Worm (Caenorhabditis elegans) whole organism, L4 larva: ENCODE measurements around the gene pkc-3.

Source experiments
- F26F4.8 ChIP-seq: fragments of 200-800 bp; sonication (Bioruptor generic); conservative IDR thresholded peaks from 2 replicates; pipeline ENCODE4 v1.3.6; 2022; ENCODE audit warnings: missing genetic modification characterization, missing compliant biosample characterization
- F44E2.7 ChIP-seq: fragments of 200-800 bp; sonication (Bioruptor generic); IDR thresholded peaks from 2 replicates; pipeline ENCODE4 v2.1.2; 2022; ENCODE audit warnings: missing genetic modification characterization, missing compliant biosample characterization
- R02D3.7 ChIP-seq: fragments of 150-350 bp; sonication (generic microtip); optimal IDR thresholded peaks from 3 replicates; lab custom pipeline; 2014; ENCODE audit warnings: missing biosample characterization, missing genetic modification characterization
- T26A8.4 ChIP-seq: fragments of 200-800 bp; sonication (Bioruptor generic); IDR thresholded peaks from 2 replicates; pipeline ENCODE4 v1.3.6; 2022; ENCODE audit warnings: missing genetic modification characterization, missing compliant biosample characterization
- Y105C5A.15 ChIP-seq: fragments of 200-800 bp; sonication (Bioruptor generic); IDR thresholded peaks from 2 replicates; pipeline ENCODE4 v1.3.6; 2022; ENCODE audit warnings: missing genetic modification characterization, missing compliant biosample characterization
- Y75B8A.6 ChIP-seq: fragments of 200-800 bp; sonication (Bioruptor generic); IDR thresholded peaks from 2 replicates; pipeline ENCODE4 v1.3.6; 2022; ENCODE audit warnings: missing genetic modification reagents, missing genetic modification characterization, missing compliant biosample characterization
- ceh-20 ChIP-seq: fragments of 200-800 bp; sonication (Bioruptor generic); IDR thresholded peaks from 2 replicates; pipeline ENCODE4 v1.3.6; 2022; ENCODE audit warnings: missing genetic modification reagents, missing genetic modification characterization, missing compliant biosample characterization
- ceh-32 ChIP-seq: sonication (generic microtip); optimal IDR thresholded peaks from 2 replicates; lab custom pipeline; 2016; ENCODE audit warnings: mild to moderate bottlenecking, missing genetic modification characterization, missing compliant biosample characterization; ENCODE audit not compliant: poor library complexity
- ceh-44 ChIP-seq: fragments of 200-800 bp; sonication (Bioruptor generic); IDR thresholded peaks from 2 replicates; pipeline ENCODE4 v1.3.6; 2022; ENCODE audit warnings: missing genetic modification reagents, missing genetic modification characterization, missing compliant biosample characterization
- ceh-82 ChIP-seq: sonication (generic microtip); optimal IDR thresholded peaks from 2 replicates; lab custom pipeline; 2017; ENCODE audit warnings: missing biosample characterization, missing genetic modification characterization
- cey-2 ChIP-seq: sonication (generic microtip); optimal IDR thresholded peaks from 3 replicates; lab custom pipeline; 2017; ENCODE audit warnings: missing genetic modification characterization, mild to moderate bottlenecking, missing compliant biosample characterization, antibody characterized with exemption, borderline replicate concordance; ENCODE audit not compliant: insufficient read depth
- daf-12 ChIP-seq: fragments of 150-350 bp; optimal IDR thresholded peaks from 2 replicates; lab custom pipeline; 2014; ENCODE audit warnings: missing biosample characterization, missing genetic modification reagents, missing genetic modification characterization
- daf-19 ChIP-seq: fragments of 200-800 bp; sonication (Bioruptor generic); conservative IDR thresholded peaks from 2 replicates; pipeline ENCODE4 v1.3.6; 2022; ENCODE audit warnings: missing genetic modification characterization, missing compliant biosample characterization
- dmd-6 ChIP-seq: fragments of 200-800 bp; sonication (Bioruptor generic); IDR thresholded peaks from 2 replicates; pipeline ENCODE4 v1.3.6; 2022; ENCODE audit warnings: missing genetic modification reagents, missing genetic modification characterization, missing compliant biosample characterization
- dpl-1 ChIP-seq: fragments of 150-350 bp; optimal IDR thresholded peaks from 2 replicates; lab custom pipeline; 2014; ENCODE audit warnings: missing biosample characterization, missing genetic modification reagents, missing genetic modification characterization
- dve-1 ChIP-seq: sonication (generic microtip); optimal IDR thresholded peaks from 2 replicates; lab custom pipeline; 2017; ENCODE audit warnings: antibody characterized with exemption, mild to moderate bottlenecking, missing genetic modification characterization, missing compliant biosample characterization; ENCODE audit not compliant: insufficient read depth
- egl-43 ChIP-seq: fragments of 200-800 bp; sonication (Bioruptor generic); IDR thresholded peaks from 2 replicates; pipeline ENCODE4 v1.3.6; 2022; ENCODE audit warnings: missing genetic modification reagents, missing genetic modification characterization, missing compliant biosample characterization
- fkh-10 ChIP-seq: fragments of 150-350 bp; optimal IDR thresholded peaks from 2 replicates; lab custom pipeline; 2014; ENCODE audit warnings: missing biosample characterization, missing genetic modification reagents, missing genetic modification characterization
- gei-8 ChIP-seq: fragments of 200-800 bp; sonication (Bioruptor generic); optimal IDR thresholded peaks from 2 replicates; lab custom pipeline; 2018; ENCODE audit warnings: mild to moderate bottlenecking, missing genetic modification characterization, missing compliant biosample characterization
- hif-1 ChIP-seq, 2 experiments: sonication (generic microtip); optimal IDR thresholded peaks; 2 replicates each; lab custom pipeline; 2016 to 2017; ENCODE audit warnings: missing compliant biosample characterization in 2 of 2, missing genetic modification characterization in 2 of 2, missing genetic modification reagents in 2 of 2, missing genotype in 2 of 2, mild to moderate bottlenecking in 1 of 2
- lin-15B ChIP-seq: fragments of 150-350 bp; sonication (generic microtip); optimal IDR thresholded peaks from 3 replicates; lab custom pipeline; 2014; ENCODE audit warnings: missing biosample characterization, missing genetic modification characterization
- lir-3 ChIP-seq: sonication (generic microtip); optimal IDR thresholded peaks from 2 replicates; lab custom pipeline; 2016; ENCODE audit warnings: mild to moderate bottlenecking, missing genetic modification characterization, missing compliant biosample characterization
- madf-5 ChIP-seq, 2 experiments: fragments of 200-800 bp; sonication (Bioruptor generic); IDR thresholded peaks; 2 replicates each; pipeline ENCODE4 v1.3.6; 2022; ENCODE audit warnings: missing compliant biosample characterization in 2 of 2, missing genetic modification characterization in 2 of 2
- mep-1 ChIP-seq: fragments of 150-350 bp; sonication (generic microtip); optimal IDR thresholded peaks from 3 replicates; lab custom pipeline; 2014; ENCODE audit warnings: missing biosample characterization, missing genetic modification characterization
- mxl-3 ChIP-seq: fragments of 200-800 bp; sonication (Bioruptor generic); optimal IDR thresholded peaks from 2 replicates; lab custom pipeline; 2018; ENCODE audit warnings: mild to moderate bottlenecking, missing genetic modification characterization, missing compliant biosample characterization
- nhr-102 ChIP-seq: sonication (generic microtip); optimal IDR thresholded peaks from 2 replicates; lab custom pipeline; 2016; ENCODE audit warnings: mild to moderate bottlenecking, missing genetic modification characterization, moderate library complexity, missing compliant biosample characterization
- nhr-11 ChIP-seq: fragments of 150-350 bp; optimal IDR thresholded peaks from 2 replicates; lab custom pipeline; 2014; ENCODE audit warnings: missing biosample characterization, missing genetic modification characterization
- nhr-111 ChIP-seq: fragments of 200-800 bp; sonication (Bioruptor generic); optimal IDR thresholded peaks from 2 replicates; lab custom pipeline; 2018; ENCODE audit warnings: mild to moderate bottlenecking, missing genetic modification characterization, missing compliant biosample characterization
- nhr-28 ChIP-seq: fragments of 150-350 bp; optimal IDR thresholded peaks from 2 replicates; lab custom pipeline; 2014; ENCODE audit warnings: missing biosample characterization, missing genetic modification characterization
- nhr-41 ChIP-seq: fragments of 200-800 bp; sonication (Bioruptor generic); IDR thresholded peaks from 2 replicates; pipeline ENCODE4 v1.3.6; 2022; ENCODE audit warnings: missing genetic modification reagents, missing genetic modification characterization, missing compliant biosample characterization
- nhr-42 ChIP-seq: fragments of 200-800 bp; sonication (Bioruptor generic); IDR thresholded peaks from 2 replicates; pipeline ENCODE4 v1.3.6; 2022; ENCODE audit warnings: missing genetic modification characterization, missing compliant biosample characterization
- nhr-48 ChIP-seq: sonication (generic microtip); optimal IDR thresholded peaks from 2 replicates; lab custom pipeline; 2016; ENCODE audit warnings: mild to moderate bottlenecking, missing genetic modification characterization, missing compliant biosample characterization
- nhr-6 ChIP-seq: fragments of 150-350 bp; optimal IDR thresholded peaks from 2 replicates; lab custom pipeline; 2014; ENCODE audit warnings: missing biosample characterization, missing genetic modification characterization
- nhr-77 ChIP-seq: fragments of 150-350 bp; optimal IDR thresholded peaks from 2 replicates; lab custom pipeline; 2014; ENCODE audit warnings: missing biosample characterization, missing genetic modification characterization
- pha-4 ChIP-seq, 2 experiments: fragments of 150-350 bp in 1 of 2; fragments of 200-800 bp in 1 of 2; sonication (Bioruptor generic) in 1 of 2; IDR thresholded peaks in 1 of 2; optimal IDR thresholded peaks in 1 of 2; 2 replicates each; pipeline versions ENCODE4 v1.3.6 to Lab custom; 2014 to 2022; ENCODE audit warnings: missing genetic modification characterization in 2 of 2, missing genetic modification reagents in 2 of 2, missing biosample characterization in 1 of 2, missing compliant biosample characterization in 1 of 2
- rbr-2 ChIP-seq: sonication (generic microtip); optimal IDR thresholded peaks from 2 replicates; lab custom pipeline; 2016; ENCODE audit warnings: missing genotype, missing genetic modification characterization, missing compliant biosample characterization
- saeg-2 ChIP-seq: fragments of 200-800 bp; sonication (Bioruptor generic); IDR thresholded peaks from 2 replicates; pipeline ENCODE4 v1.3.6; 2022; ENCODE audit warnings: missing genetic modification reagents, missing genetic modification characterization, missing compliant biosample characterization
- sdz-12 ChIP-seq: fragments of 200-800 bp; sonication (Bioruptor generic); optimal IDR thresholded peaks from 2 replicates; lab custom pipeline; 2018; ENCODE audit warnings: mild to moderate bottlenecking, missing genetic modification characterization, missing compliant biosample characterization
- skn-1 ChIP-seq: fragments of 150-350 bp; optimal IDR thresholded peaks from 2 replicates; lab custom pipeline; 2014; ENCODE audit warnings: missing biosample characterization, missing genetic modification characterization
- snpc-4 ChIP-seq: fragments of 150-350 bp; optimal IDR thresholded peaks from 2 replicates; lab custom pipeline; 2014; ENCODE audit warnings: missing biosample characterization, missing genetic modification characterization
- spr-1 ChIP-seq: sonication (generic microtip); optimal IDR thresholded peaks from 2 replicates; lab custom pipeline; 2016; ENCODE audit warnings: mild to moderate bottlenecking, missing genetic modification characterization, missing compliant biosample characterization
- spr-3 ChIP-seq: fragments of 200-800 bp; sonication (Bioruptor generic); optimal IDR thresholded peaks from 2 replicates; lab custom pipeline; 2018; ENCODE audit warnings: mild to moderate bottlenecking, missing genetic modification characterization, missing compliant biosample characterization
- tag-97 ChIP-seq: fragments of 200-800 bp; sonication (Bioruptor generic); IDR thresholded peaks from 2 replicates; pipeline ENCODE4 v1.3.6; 2022; ENCODE audit warnings: missing genetic modification characterization, missing compliant biosample characterization
- vab-7 ChIP-seq: fragments of 200-800 bp; sonication (Bioruptor generic); IDR thresholded peaks from 2 replicates; pipeline ENCODE4 v1.3.6; 2022; ENCODE audit warnings: missing genetic modification reagents, missing genetic modification characterization, missing compliant biosample characterization
- zag-1 ChIP-seq: fragments of 150-350 bp; optimal IDR thresholded peaks from 2 replicates; lab custom pipeline; 2014; ENCODE audit warnings: missing biosample characterization, missing genetic modification characterization
- zfp-2 ChIP-seq: sonication (generic microtip); optimal IDR thresholded peaks from 2 replicates; lab custom pipeline; 2016; ENCODE audit warnings: mild to moderate bottlenecking, missing genetic modification characterization, missing compliant biosample characterization
- zfp-3 ChIP-seq: fragments of 200-800 bp; sonication (Bioruptor generic); conservative IDR thresholded peaks from 2 replicates; pipeline ENCODE4 v1.3.6; 2022; ENCODE audit warnings: missing genetic modification reagents, missing genetic modification characterization, missing compliant biosample characterization
- zip-11 ChIP-seq: fragments of 200-800 bp; sonication (Bioruptor generic); IDR thresholded peaks from 2 replicates; pipeline ENCODE4 v1.3.6; 2022; ENCODE audit warnings: missing genetic modification characterization, missing compliant biosample characterization
- zip-2 ChIP-seq: fragments of 150-350 bp; optimal IDR thresholded peaks from 2 replicates; lab custom pipeline; 2014; ENCODE audit warnings: missing biosample characterization, missing genetic modification characterization
- ztf-11 ChIP-seq: fragments of 150-350 bp; optimal IDR thresholded peaks from 2 replicates; lab custom pipeline; 2014; ENCODE audit warnings: missing biosample characterization, missing genetic modification characterization
- ztf-7 ChIP-seq: fragments of 150-350 bp; optimal IDR thresholded peaks from 2 replicates; lab custom pipeline; 2014; ENCODE audit warnings: missing biosample characterization, missing genetic modification characterization

The pkc-3 gene

ce11 chrII:5330206-5330686 is 49.6 kb upstream of the pkc-3 start (continued):
- TF ChIP-seq ztf-11 (tag; lab: Kevin White, UChicago) (no peak), gei-8 (peak; percentile 67), zag-1 (tag; lab: Kevin White, UChicago) (no peak), ceh-44 (GFP tag; lab: Robert Waterston, UW) (no peak), pha-4 (GFP tag; IDR thresholded peaks at IDR 0.05; lab: Robert Waterston, UW) (peak; percentile 74; the same call in 1 of the 2 replicates), pha-4 (tag; optimal IDR thresholded peaks at IDR 0.05; lab: Kevin White, UChicago) (peak; percentile 57), nhr-41 (GFP tag; lab: Robert Waterston, UW) (no peak), Y105C5A.15 (GFP tag; lab: Robert Waterston, UW) (no peak), madf-5 (GFP tag; IDR thresholded peaks at IDR 0.05; lab: Robert Waterston, UW) (no peak), spr-1 (no peak), R02D3.7 (no peak), nhr-102 (tag; lab: Kevin White, UChicago) (peak; percentile 91), zfp-2 (tag; lab: Kevin White, UChicago) (no peak), nhr-28 (tag; lab: Kevin White, UChicago) (peak; percentile 88), lir-3 (tag; lab: Kevin White, UChicago) (no peak), ceh-82 (tag; lab: Kevin White, UChicago) (no peak), Y75B8A.6 (no peak), mep-1 (tag; lab: Kevin White, UChicago) (peak; percentile 68), hif-1 (tag; optimal IDR thresholded peaks at IDR 0.05; lab: Kevin White, UChicago) (peak; percentile 9 to 71), saeg-2 (GFP tag; lab: Robert Waterston, UW) (0 out of 2 replicates have a peak, but pooled peaks have one; percentile 42), nhr-77 (tag; lab: Kevin White, UChicago) (peak; percentile 76), dve-1 (peak; percentile 90), nhr-6 (tag; lab: Kevin White, UChicago) (no peak), dpl-1 (peak; percentile 26), ceh-32 (tag; lab: Kevin White, UChicago) (no peak), sdz-12 (GFP tag; lab: Kevin White, UChicago) (no peak), F44E2.7 (GFP tag; lab: Robert Waterston, UW) (no peak), zfp-3 (0 out of 2 replicates have a peak, but pooled peaks have one; percentile 27), T26A8.4 (GFP tag; lab: Robert Waterston, UW) (peak; percentile 64), dmd-6 (GFP tag; lab: Robert Waterston, UW) (peak; percentile 98), rbr-2 (tag; lab: Kevin White, UChicago) (peak; percentile 68), nhr-11 (tag; lab: Kevin White, UChicago) (peak; percentile 63), tag-97 (no peak), fkh-10 (GFP tag; lab: Kevin White, UChicago) (no peak), nhr-111 (no peak), lin-15B (tag; lab: Kevin White, UChicago) (no peak), daf-19 (GFP tag; lab: Robert Waterston, UW) (no peak), vab-7 (no peak), spr-3 (GFP tag; lab: Kevin White, UChicago) (no peak), cey-2 (tag; lab: Kevin White, UChicago) (peak; percentile 61), zip-2 (peak; percentile 18), ztf-7 (tag; lab: Kevin White, UChicago) (peak; percentile 52), ceh-20 (GFP tag; lab: Robert Waterston, UW) (peak; percentile 77), skn-1 (tag; lab: Kevin White, UChicago) (no peak), F26F4.8 (GFP tag; lab: Robert Waterston, UW) (no peak), snpc-4 (tag; lab: Kevin White, UChicago) (no peak), mxl-3 (GFP tag; lab: Kevin White, UChicago) (peak; percentile 81), nhr-48 (tag; lab: Kevin White, UChicago) (peak; percentile 90), egl-43 (GFP tag; lab: Robert Waterston, UW) (no peak), zip-11 (GFP tag; lab: Robert Waterston, UW) (no peak), nhr-42 (GFP tag; lab: Robert Waterston, UW) (no peak), daf-12 (no peak)
